Fruit fly (Drosophila melanogaster) whole organism: Measurements from ENCODE around the gene CG11550.

ENCODE experiments used
- CG8478 ChIP-seq: fragments of >200 bp; optimal IDR thresholded peaks from 2 replicates; lab custom pipeline; 2018; ENCODE audit warnings: inconsistent platforms
- Dll ChIP-seq: fragments of >200 bp; optimal IDR thresholded peaks from 2 replicates; lab custom pipeline; 2017
- EcR ChIP-seq, 2 experiments: fragments of >200 bp; optimal IDR thresholded peaks; 2 replicates each; lab custom pipeline; 2017; ENCODE audit warnings: missing biosample characterization in 2 of 2, missing genetic modification characterization in 2 of 2, missing genetic modification reagents in 2 of 2
- pan ChIP-seq: fragments of >200 bp; optimal IDR thresholded peaks from 2 replicates; lab custom pipeline; 2017
- psq ChIP-seq: fragments of >200 bp; optimal IDR thresholded peaks from 2 replicates; lab custom pipeline; 2017
- usp ChIP-seq: fragments of >200 bp; optimal IDR thresholded peaks from 2 replicates; lab custom pipeline; 2017; ENCODE audit warnings: missing biosample characterization, missing genetic modification characterization, mixed read lengths

Gene CG11550

dm6 chr3R:31636501-31636900 is 43.2 kb downstream of the CG11550 start:
- TF ChIP-seq psq (lab: Kevin White, UChicago) = no peak
- TF ChIP-seq CG8478 (lab: Kevin White, UChicago) = no peak
- TF ChIP-seq pan (lab: Kevin White, UChicago) = no peak
- TF ChIP-seq Dll (lab: Kevin White, UChicago) = no peak
- TF ChIP-seq EcR (GFP tag; optimal IDR thresholded peaks at IDR 0.05; lab: Kevin White, UChicago) = no peak
- TF ChIP-seq usp (GFP tag; lab: Kevin White, UChicago) = no peak

- no peak for TF ChIP-seq Dll (lab: Kevin White, UChicago)
- TF ChIP-seq usp (GFP tag; lab: Kevin White, UChicago) = no peak
- no peak for TF ChIP-seq psq (lab: Kevin White, UChicago)
- TF ChIP-seq CG8478 (lab: Kevin White, UChicago) = no peak
- no peak for TF ChIP-seq pan (lab: Kevin White, UChicago)
- TF ChIP-seq EcR (GFP tag; optimal IDR thresholded peaks at IDR 0.05; lab: Kevin White, UChicago) = no peak
Measured at dm6 chr3R:31632316-31632715, 47.4 kb downstream of the CG11550 start.

dm6 chr3R:31630376-31630775 is 49.3 kb downstream of the CG11550 start:
- TF ChIP-seq psq (lab: Kevin White, UChicago) (no peak), usp (GFP tag; lab: Kevin White, UChicago) (no peak), CG8478 (lab: Kevin White, UChicago) (no peak), Dll (lab: Kevin White, UChicago) (no peak), EcR (GFP tag; optimal IDR thresholded peaks at IDR 0.05; lab: Kevin White, UChicago) (no peak)
